Fruit fly (Drosophila melanogaster) whole organism, embryonic: ENCODE measurements around the gene bwa.

Source experiments
- BEAF-32 ChIP-seq: fragments of 200-800 bp; sonication (Bioruptor generic); optimal IDR thresholded peaks from 3 replicates; lab custom pipeline; 2017; ENCODE audit warnings: missing biosample characterization, missing genetic modification characterization, mild to moderate bottlenecking, moderate library complexity, missing genetic modification reagents
- Bdp1 ChIP-seq: fragments of 200-800 bp; sonication (Bioruptor generic); optimal IDR thresholded peaks from 3 replicates; lab custom pipeline; 2016; ENCODE audit warnings: missing biosample characterization, missing genetic modification characterization
- BtbVII ChIP-seq: fragments of 200-800 bp; sonication (Bioruptor generic); optimal IDR thresholded peaks from 3 replicates; lab custom pipeline; 2017; ENCODE audit warnings: missing biosample characterization, mild to moderate bottlenecking, missing genetic modification characterization
- CG10147 ChIP-seq: fragments of 200-800 bp; sonication (Bioruptor generic); optimal IDR thresholded peaks from 2 replicates; lab custom pipeline; 2019; ENCODE audit warnings: missing biosample characterization, mild to moderate bottlenecking, missing genetic modification characterization, moderate library complexity
- CG10543 ChIP-seq: fragments of 200-800 bp; sonication (Bioruptor generic); optimal IDR thresholded peaks from 3 replicates; lab custom pipeline; 2017; ENCODE audit warnings: missing biosample characterization, mild to moderate bottlenecking, missing genetic modification characterization, moderate library complexity
- CG12104 ChIP-seq: fragments of 200-800 bp; sonication (Bioruptor generic); optimal IDR thresholded peaks from 3 replicates; lab custom pipeline; 2016; ENCODE audit warnings: missing biosample characterization, missing genetic modification characterization
- CG14965 ChIP-seq: fragments of 200-800 bp; sonication (Bioruptor generic); optimal IDR thresholded peaks from 2 replicates; lab custom pipeline; 2016; ENCODE audit warnings: missing biosample characterization, missing genetic modification characterization, borderline replicate concordance
- CG15479 ChIP-seq: fragments of 200-800 bp; sonication (Bioruptor generic); optimal IDR thresholded peaks from 3 replicates; lab custom pipeline; 2019; ENCODE audit warnings: missing biosample characterization, mild to moderate bottlenecking, missing genetic modification characterization, moderate library complexity
- CG17385 ChIP-seq: fragments of 200-800 bp; sonication (Bioruptor generic); optimal IDR thresholded peaks from 3 replicates; lab custom pipeline; 2018; ENCODE audit warnings: missing biosample characterization, mild to moderate bottlenecking, missing genetic modification characterization
- CG17829 ChIP-seq: fragments of 200-800 bp; optimal IDR thresholded peaks from 2 replicates; lab custom pipeline; 2019; ENCODE audit warnings: missing biosample characterization, mild to moderate bottlenecking, missing genetic modification characterization, moderate library complexity
- CG18764 ChIP-seq: fragments of 200-800 bp; sonication (Bioruptor generic); optimal IDR thresholded peaks from 3 replicates; lab custom pipeline; 2016; ENCODE audit warnings: missing biosample characterization, missing genetic modification characterization
- CG33557 ChIP-seq: fragments of 200-800 bp; sonication (Bioruptor generic); optimal IDR thresholded peaks from 2 replicates; lab custom pipeline; 2019; ENCODE audit warnings: missing biosample characterization, mild to moderate bottlenecking, missing genetic modification characterization, moderate library complexity
- CG34224 ChIP-seq: fragments of 200-800 bp; sonication (Bioruptor generic); IDR thresholded peaks from 3 replicates; pipeline ENCODE4 v1.3.6; 2022; ENCODE audit warnings: missing biosample characterization, missing genetic modification characterization; ENCODE audit not compliant: partially characterized antibody
- CG4424 ChIP-seq: fragments of 200-800 bp; sonication (Bioruptor generic); optimal IDR thresholded peaks from 3 replicates; lab custom pipeline; 2016; ENCODE audit warnings: missing biosample characterization, missing genetic modification characterization
- CG4730 ChIP-seq: fragments of 200-800 bp; sonication (Bioruptor generic); IDR thresholded peaks from 2 replicates; pipeline ENCODE4 v1.3.6; 2022; ENCODE audit warnings: missing biosample characterization, missing genetic modification characterization
- CG7745 ChIP-seq: fragments of 200-800 bp; sonication (Bioruptor generic); optimal IDR thresholded peaks from 2 replicates; lab custom pipeline; 2018; ENCODE audit warnings: missing biosample characterization, mild to moderate bottlenecking, missing genetic modification characterization, moderate library complexity
- Chrac-16 ChIP-seq: fragments of 200-800 bp; sonication (Bioruptor generic); optimal IDR thresholded peaks from 3 replicates; lab custom pipeline; 2016; ENCODE audit warnings: missing biosample characterization, missing genetic modification characterization
- CoRest ChIP-seq: fragments of 200-800 bp; sonication (Bioruptor generic); optimal IDR thresholded peaks from 3 replicates; lab custom pipeline; 2018; ENCODE audit warnings: missing biosample characterization, mild to moderate bottlenecking, missing genetic modification characterization, moderate library complexity
- Dad ChIP-seq: fragments of 200-800 bp; sonication (Bioruptor generic); optimal IDR thresholded peaks from 3 replicates; lab custom pipeline; 2016; ENCODE audit warnings: missing biosample characterization, missing genetic modification characterization
- Deaf1 ChIP-seq: fragments of 200-800 bp; optimal IDR thresholded peaks from 3 replicates; lab custom pipeline; 2019; ENCODE audit warnings: missing biosample characterization, mild to moderate bottlenecking, missing genetic modification characterization, moderate library complexity
- Dfd ChIP-seq, 2 experiments: fragments of >200 bp; optimal IDR thresholded peaks; 2 replicates each; lab custom pipeline; 2017; ENCODE audit warnings: missing biosample characterization in 2 of 2, missing genetic modification characterization in 2 of 2
- Dip3 ChIP-seq: fragments of 200-800 bp; sonication (Bioruptor generic); optimal IDR thresholded peaks from 3 replicates; lab custom pipeline; 2016; ENCODE audit warnings: missing biosample characterization, missing genetic modification characterization
- Gsc ChIP-seq: fragments of 200-800 bp; sonication (Bioruptor generic); IDR thresholded peaks from 2 replicates; pipeline ENCODE4 v1.3.6; 2022; ENCODE audit warnings: missing biosample characterization, missing genetic modification characterization
- HLH3B ChIP-seq: fragments of 200-800 bp; sonication (Bioruptor generic); IDR thresholded peaks from 2 replicates; pipeline ENCODE4 v1.3.6; 2022; ENCODE audit warnings: missing biosample characterization, missing genetic modification characterization
- Hr3 ChIP-seq: fragments of 200-800 bp; sonication (Bioruptor generic); optimal IDR thresholded peaks from 3 replicates; lab custom pipeline; 2016; ENCODE audit warnings: missing biosample characterization, missing genetic modification characterization
- Lhr ChIP-seq: fragments of 200-800 bp; sonication (Bioruptor generic); optimal IDR thresholded peaks from 3 replicates; lab custom pipeline; 2017; ENCODE audit warnings: mild to moderate bottlenecking, missing biosample characterization, missing genetic modification reagents, missing genetic modification characterization
- Mes4 ChIP-seq: fragments of 200-800 bp; sonication (Bioruptor generic); optimal IDR thresholded peaks from 2 replicates; lab custom pipeline; 2016; ENCODE audit warnings: missing biosample characterization, missing genetic modification characterization
- NC2β ChIP-seq: fragments of 200-800 bp; sonication (Bioruptor generic); optimal IDR thresholded peaks from 2 replicates; lab custom pipeline; 2016; ENCODE audit warnings: missing biosample characterization, missing genetic modification characterization
- Oaz ChIP-seq: fragments of 200-800 bp; sonication (Bioruptor generic); IDR thresholded peaks from 2 replicates; pipeline ENCODE4 v1.3.6; 2022; ENCODE audit warnings: missing biosample characterization, missing genetic modification characterization
- Pdp1 ChIP-seq, 2 experiments: fragments of 200-800 bp; sonication (Bioruptor generic); optimal IDR thresholded peaks; 3 replicates each; lab custom pipeline; 2016; ENCODE audit warnings: missing biosample characterization in 2 of 2, missing genetic modification characterization in 2 of 2, mild to moderate bottlenecking in 1 of 2, moderate library complexity in 1 of 2
- Scr ChIP-seq: fragments of 200-800 bp; sonication (Bioruptor generic); IDR thresholded peaks from 2 replicates; pipeline ENCODE4 v1.3.6; 2022; ENCODE audit warnings: missing biosample characterization, missing genetic modification characterization; ENCODE audit not compliant: partially characterized antibody
- Sin3A ChIP-seq: fragments of >200 bp; optimal IDR thresholded peaks from 2 replicates; lab custom pipeline; 2018
- Six4 ChIP-seq: fragments of 200-800 bp; sonication (Bioruptor generic); optimal IDR thresholded peaks from 2 replicates; lab custom pipeline; 2016; ENCODE audit warnings: missing biosample characterization, missing genetic modification characterization
- Sox100B ChIP-seq: fragments of 200-800 bp; sonication (Bioruptor generic); optimal IDR thresholded peaks from 3 replicates; lab custom pipeline; 2018; ENCODE audit warnings: missing biosample characterization, mild to moderate bottlenecking, missing genetic modification characterization
- Sry-δ ChIP-seq: fragments of 200-800 bp; sonication (Bioruptor generic); optimal IDR thresholded peaks from 2 replicates; lab custom pipeline; 2016; ENCODE audit warnings: missing biosample characterization, missing genetic modification characterization
- ase ChIP-seq: fragments of 200-800 bp; sonication (Bioruptor generic); IDR thresholded peaks from 3 replicates; pipeline ENCODE4 v1.3.6; 2022; ENCODE audit warnings: missing biosample characterization, missing genetic modification characterization
- corto ChIP-seq: fragments of 200-800 bp; sonication (Bioruptor generic); optimal IDR thresholded peaks from 2 replicates; lab custom pipeline; 2016; ENCODE audit warnings: missing biosample characterization, mild to moderate bottlenecking, missing genetic modification characterization, moderate library complexity
- danr ChIP-seq: fragments of 200-800 bp; sonication (Bioruptor generic); IDR thresholded peaks from 2 replicates; pipeline ENCODE4 v1.3.6; 2022; ENCODE audit warnings: missing biosample characterization, missing genetic modification characterization
- ems ChIP-seq: fragments of 200-800 bp; sonication (Bioruptor generic); optimal IDR thresholded peaks from 3 replicates; lab custom pipeline; 2016; ENCODE audit warnings: missing biosample characterization, missing genetic modification characterization
- en ChIP-seq: fragments of 200-800 bp; sonication (Bioruptor generic); optimal IDR thresholded peaks from 2 replicates; lab custom pipeline; 2016; ENCODE audit warnings: missing biosample characterization, missing genetic modification characterization
- fu2 ChIP-seq: fragments of 200-800 bp; sonication (Bioruptor generic); optimal IDR thresholded peaks from 2 replicates; lab custom pipeline; 2016; ENCODE audit warnings: missing biosample characterization, missing genetic modification characterization
- h ChIP-seq: fragments of >200 bp; optimal IDR thresholded peaks from 2 replicates; lab custom pipeline; 2017
- kay ChIP-seq: fragments of 200-800 bp; sonication (Bioruptor generic); optimal IDR thresholded peaks from 2 replicates; lab custom pipeline; 2016; ENCODE audit warnings: missing biosample characterization, missing genetic modification characterization
- ken ChIP-seq: fragments of 200-800 bp; sonication (Bioruptor generic); IDR thresholded peaks from 3 replicates; pipeline ENCODE4 v1.3.6; 2022; ENCODE audit warnings: missing biosample characterization, missing genetic modification characterization
- pan ChIP-seq, 4 experiments: fragments of >200 bp in 3 of 4; fragments of 200-800 bp in 1 of 4; sonication (Bioruptor generic) in 1 of 4; optimal IDR thresholded peaks in 3 of 4; IDR thresholded peaks in 1 of 4; 2 replicates each; pipeline versions ENCODE4 v1.3.6 to Lab custom; 2017 to 2022; ENCODE audit warnings: missing biosample characterization in 2 of 4, missing genetic modification characterization in 2 of 4, mixed read lengths in 1 of 4
- sc ChIP-seq, 3 experiments: fragments of >200 bp in 2 of 3; fragments of 200-800 bp in 1 of 3; sonication (Bioruptor generic) in 1 of 3; optimal IDR thresholded peaks; 2 replicates in 2 of 3; 3 replicates in 1 of 3; lab custom pipeline; 2017; ENCODE audit warnings: mild to moderate bottlenecking in 1 of 3, missing biosample characterization in 1 of 3, missing genetic modification characterization in 1 of 3, missing genetic modification reagents in 1 of 3
- schlank ChIP-seq: fragments of 200-800 bp; sonication (Bioruptor generic); optimal IDR thresholded peaks from 2 replicates; lab custom pipeline; 2018; ENCODE audit warnings: missing biosample characterization, mild to moderate bottlenecking, missing genetic modification characterization
- sens-2 ChIP-seq: fragments of 200-800 bp; sonication (Bioruptor generic); IDR thresholded peaks from 2 replicates; pipeline ENCODE4 v1.3.6; 2022; ENCODE audit warnings: missing biosample characterization, missing genetic modification characterization
- tx ChIP-seq: fragments of 200-800 bp; sonication (Bioruptor generic); optimal IDR thresholded peaks from 2 replicates; lab custom pipeline; 2016; ENCODE audit warnings: missing biosample characterization, missing genetic modification characterization

Gene bwa

dm6 chr2L:20091094-20091679 lies 25.0 kb downstream of the bwa start, which contains the start of the genes CG10747 and Pyroxd1 (continued):
- TF ChIP-seq HLH3B (peak; percentile 93), Chrac-16 (GFP tag; lab: Kevin White, UChicago) (peak; percentile 98), en (GFP tag; lab: Kevin White, UChicago) (peak; percentile 84), CG4730 (peak; percentile 90), danr (GFP tag; lab: Robert Waterston, UW) (peak; percentile 93), Sry-δ (GFP tag; lab: Kevin White, UChicago) (peak; percentile 57), sc (optimal IDR thresholded peaks at IDR 0.05; lab: Kevin White, UChicago) (no peak), sc (GFP tag; optimal IDR thresholded peaks at IDR 0.05; lab: Kevin White, UChicago) (peak; percentile 94), pan (optimal IDR thresholded peaks at IDR 0.05; lab: Kevin White, UChicago) (no peak), pan (GFP tag; optimal IDR thresholded peaks at IDR 0.05 in 1 of 2, IDR thresholded peaks at IDR 0.05 in 1 of 2) (peak in 1 of 2 experiments; percentile 95), schlank (tag; lab: Kevin White, UChicago) (peak; percentile 94), corto (GFP tag; lab: Kevin White, UChicago) (peak; percentile 89), Sox100B (peak; percentile 96), fu2 (peak; percentile 94), Oaz (GFP tag; lab: Robert Waterston, UW) (peak; percentile 89), Six4 (GFP tag; lab: Kevin White, UChicago) (peak; percentile 93), CG4424 (GFP tag; lab: Kevin White, UChicago) (peak; percentile 96), CG34224 (GFP tag; lab: Robert Waterston, UW) (no peak), Deaf1 (tag; lab: Kevin White, UChicago) (peak; percentile 82), NC2β (GFP tag; lab: Kevin White, UChicago) (peak; percentile 85), Scr (GFP tag; lab: Robert Waterston, UW) (peak; percentile 25; the same call in 1 of the 2 replicates), CoRest (peak; percentile 99), BtbVII (GFP tag; lab: Kevin White, UChicago) (peak; percentile 95), CG14965 (peak; percentile 62), Lhr (peak; percentile 87), CG18764 (GFP tag; lab: Kevin White, UChicago) (peak; percentile 91), ems (GFP tag; lab: Kevin White, UChicago) (peak; percentile 97), CG10147 (GFP tag; lab: Kevin White, UChicago) (peak; percentile 97), CG17385 (peak; percentile 94), Hr3 (GFP tag; lab: Kevin White, UChicago) (peak; percentile 97), CG7745 (tag; lab: Kevin White, UChicago) (no peak), kay (GFP tag; lab: Kevin White, UChicago) (peak; percentile 93), ase (GFP tag; lab: Robert Waterston, UW) (peak; percentile 91), h (lab: Kevin White, UChicago) (no peak), BEAF-32 (GFP tag; lab: Kevin White, UChicago) (peak; percentile 39), ken (peak; percentile 94), Mes4 (GFP tag; lab: Kevin White, UChicago) (peak; percentile 90), Bdp1 (GFP tag; lab: Kevin White, UChicago) (peak; percentile 88), CG17829 (tag; lab: Kevin White, UChicago) (peak; percentile 95), tx (GFP tag; lab: Kevin White, UChicago) (peak; percentile 93), CG12104 (GFP tag; lab: Kevin White, UChicago) (peak; percentile 95), CG33557 (GFP tag; lab: Kevin White, UChicago) (peak; percentile 94), Gsc (peak; percentile 66), Pdp1 (GFP tag; optimal IDR thresholded peaks at IDR 0.05; lab: Kevin White, UChicago) (peak; percentile 93 to 96), Dad (GFP tag; lab: Kevin White, UChicago) (peak; percentile 91), CG10543 (GFP tag; lab: Kevin White, UChicago) (peak; percentile 98), Dip3 (GFP tag; lab: Kevin White, UChicago) (peak; percentile 96), CG15479 (peak; percentile 67), Dfd (GFP tag; optimal IDR thresholded peaks at IDR 0.05; lab: Kevin White, UChicago) (peak in 1 of 2 experiments; percentile 85), Sin3A (no peak), sens-2 (peak; percentile 81)
